Fruit fly (Drosophila melanogaster) whole organism, embryonic: ENCODE results near the gene MtnD.

Source experiments
- Antp ChIP-seq: fragments of 200-800 bp; sonication (Bioruptor generic); optimal IDR thresholded peaks from 3 replicates; lab custom pipeline; 2016; ENCODE audit warnings: missing biosample characterization, missing genetic modification characterization
- Atf-2 ChIP-seq: fragments of 200-800 bp; sonication (Bioruptor generic); optimal IDR thresholded peaks from 2 replicates; lab custom pipeline; 2016; ENCODE audit warnings: missing biosample characterization, missing genetic modification characterization
- CG10147 ChIP-seq: fragments of 200-800 bp; sonication (Bioruptor generic); optimal IDR thresholded peaks from 2 replicates; lab custom pipeline; 2019; ENCODE audit warnings: missing biosample characterization, mild to moderate bottlenecking, missing genetic modification characterization, moderate library complexity
- CG10274 ChIP-seq: fragments of 200-800 bp; sonication (Bioruptor generic); optimal IDR thresholded peaks from 3 replicates; lab custom pipeline; 2017; ENCODE audit warnings: missing biosample characterization, mild to moderate bottlenecking, missing genetic modification characterization
- CG10366 ChIP-seq: fragments of 200-800 bp; sonication (Bioruptor generic); IDR thresholded peaks from 2 replicates; pipeline ENCODE4 v1.3.6; 2022; ENCODE audit warnings: missing biosample characterization, missing genetic modification characterization
- CG10543 ChIP-seq: fragments of 200-800 bp; sonication (Bioruptor generic); optimal IDR thresholded peaks from 3 replicates; lab custom pipeline; 2017; ENCODE audit warnings: missing biosample characterization, mild to moderate bottlenecking, missing genetic modification characterization, moderate library complexity
- CG10654 ChIP-seq: fragments of 200-800 bp; sonication (Bioruptor generic); optimal IDR thresholded peaks from 2 replicates; lab custom pipeline; 2016; ENCODE audit warnings: missing biosample characterization, missing genetic modification characterization
- CG11085 ChIP-seq: fragments of 200-800 bp; sonication (Bioruptor generic); IDR thresholded peaks from 2 replicates; pipeline ENCODE4 v1.3.6; 2022; ENCODE audit warnings: missing biosample characterization, missing genetic modification characterization
- CG11093 ChIP-seq: fragments of 200-800 bp; sonication (Bioruptor generic); IDR thresholded peaks from 3 replicates; pipeline ENCODE4 v1.3.6; 2022; ENCODE audit warnings: missing biosample characterization, missing genetic modification characterization
- CG11504 ChIP-seq: fragments of 200-800 bp; sonication (Bioruptor generic); optimal IDR thresholded peaks from 3 replicates; lab custom pipeline; 2019; ENCODE audit warnings: missing biosample characterization, mild to moderate bottlenecking, missing genetic modification characterization, moderate library complexity
- CG11723 ChIP-seq: fragments of 200-800 bp; sonication (Bioruptor generic); optimal IDR thresholded peaks from 2 replicates; lab custom pipeline; 2017; ENCODE audit warnings: missing biosample characterization, mild to moderate bottlenecking, missing genetic modification characterization
- CG13424 ChIP-seq: fragments of 200-800 bp; sonication (Bioruptor generic); optimal IDR thresholded peaks from 2 replicates; lab custom pipeline; 2019; ENCODE audit warnings: missing biosample characterization, mild to moderate bottlenecking, missing genetic modification characterization, moderate library complexity
- CG15601 ChIP-seq: fragments of 200-800 bp; sonication (Bioruptor generic); optimal IDR thresholded peaks from 3 replicates; lab custom pipeline; 2019; ENCODE audit warnings: missing biosample characterization, mild to moderate bottlenecking, missing genetic modification characterization, moderate library complexity
- CG1602 ChIP-seq: fragments of 200-800 bp; sonication (Bioruptor generic); optimal IDR thresholded peaks from 3 replicates; lab custom pipeline; 2016; ENCODE audit warnings: missing biosample characterization, missing genetic modification characterization
- CG17361 ChIP-seq: fragments of 200-800 bp; sonication (Bioruptor generic); IDR thresholded peaks from 3 replicates; pipeline ENCODE4 v1.3.6; 2022; ENCODE audit warnings: missing biosample characterization, missing genetic modification characterization
- CG17912 ChIP-seq: fragments of 200-800 bp; sonication (Bioruptor generic); optimal IDR thresholded peaks from 2 replicates; lab custom pipeline; 2018; ENCODE audit warnings: missing biosample characterization, mild to moderate bottlenecking, missing genetic modification characterization
- CG3065 ChIP-seq: fragments of 200-800 bp; sonication (Bioruptor generic); optimal IDR thresholded peaks from 2 replicates; lab custom pipeline; 2016; ENCODE audit warnings: missing biosample characterization, missing genetic modification characterization
- CG32767 ChIP-seq: fragments of 200-800 bp; sonication (Bioruptor generic); IDR thresholded peaks from 2 replicates; pipeline ENCODE4 v1.3.6; 2022; ENCODE audit warnings: missing biosample characterization, missing genetic modification characterization
- CG34224 ChIP-seq: fragments of 200-800 bp; sonication (Bioruptor generic); IDR thresholded peaks from 3 replicates; pipeline ENCODE4 v1.3.6; 2022; ENCODE audit warnings: missing biosample characterization, missing genetic modification characterization; ENCODE audit not compliant: partially characterized antibody
- CG34376 ChIP-seq: fragments of 200-800 bp; sonication (Bioruptor generic); optimal IDR thresholded peaks from 2 replicates; lab custom pipeline; 2018; ENCODE audit warnings: missing biosample characterization, mild to moderate bottlenecking, missing genetic modification characterization
- CG3726 ChIP-seq: fragments of 200-800 bp; sonication (Bioruptor generic); IDR thresholded peaks from 3 replicates; pipeline ENCODE4, ENCODE4 v1.3.6; 2022; ENCODE audit warnings: missing biosample characterization, missing genetic modification characterization
- CG4328 ChIP-seq: fragments of 200-800 bp; sonication (Bioruptor generic); optimal IDR thresholded peaks from 3 replicates; lab custom pipeline; 2017; ENCODE audit warnings: missing biosample characterization, missing genetic modification reagents, missing genetic modification characterization
- CG4617 ChIP-seq: fragments of 200-800 bp; sonication (Bioruptor generic); optimal IDR thresholded peaks from 3 replicates; lab custom pipeline; 2016; ENCODE audit warnings: missing biosample characterization, missing genetic modification characterization, borderline replicate concordance
- CG6683 ChIP-seq: fragments of 200-800 bp; sonication (Bioruptor generic); optimal IDR thresholded peaks from 2 replicates; lab custom pipeline; 2017; ENCODE audit warnings: missing biosample characterization, mild to moderate bottlenecking, missing genetic modification characterization, missing genetic modification reagents
- CG8089 ChIP-seq: fragments of 200-800 bp; sonication (Bioruptor generic); optimal IDR thresholded peaks from 3 replicates; lab custom pipeline; 2016; ENCODE audit warnings: missing biosample characterization, missing genetic modification characterization
- CG8290 ChIP-seq, 3 experiments: fragments of 200-800 bp; sonication (Bioruptor generic); optimal IDR thresholded peaks; 2 replicates each; lab custom pipeline; 2016 to 2019; ENCODE audit warnings: missing biosample characterization in 3 of 3, missing genetic modification characterization in 3 of 3, mild to moderate bottlenecking in 2 of 3, moderate library complexity in 1 of 3
- CG9215 ChIP-seq: fragments of 200-800 bp; sonication (Bioruptor generic); IDR thresholded peaks from 2 replicates; pipeline ENCODE4 v1.3.6; 2022; ENCODE audit warnings: missing biosample characterization, missing genetic modification characterization
- Drgx ChIP-seq: fragments of 200-800 bp; sonication (Bioruptor generic); IDR thresholded peaks from 2 replicates; pipeline ENCODE4 v1.3.6; 2022; ENCODE audit warnings: missing biosample characterization, missing genetic modification characterization
- Hsf ChIP-seq: fragments of 200-800 bp; sonication (Bioruptor generic); optimal IDR thresholded peaks from 3 replicates; lab custom pipeline; 2016; ENCODE audit warnings: missing biosample characterization, missing genetic modification characterization
- Lhr ChIP-seq: fragments of 200-800 bp; sonication (Bioruptor generic); optimal IDR thresholded peaks from 3 replicates; lab custom pipeline; 2017; ENCODE audit warnings: mild to moderate bottlenecking, missing biosample characterization, missing genetic modification reagents, missing genetic modification characterization
- Med ChIP-seq: fragments of 200-800 bp; sonication (Bioruptor generic); peaks from one replicate; lab custom pipeline; 2016; ENCODE audit warnings: missing biosample characterization, missing genetic modification characterization, mild to moderate bottlenecking, inconsistent platforms, moderate library complexity
- Nf-YC ChIP-seq: fragments of 200-800 bp; optimal IDR thresholded peaks from 3 replicates; lab custom pipeline; 2019; ENCODE audit warnings: missing biosample characterization, mild to moderate bottlenecking, missing genetic modification characterization, moderate library complexity
- Sin3A ChIP-seq: fragments of >200 bp; optimal IDR thresholded peaks from 2 replicates; lab custom pipeline; 2018
- TFAM ChIP-seq: fragments of 200-800 bp; sonication (Bioruptor generic); optimal IDR thresholded peaks from 2 replicates; lab custom pipeline; 2017; ENCODE audit warnings: missing biosample characterization, missing genetic modification characterization, inconsistent platforms
- bigmax ChIP-seq: fragments of 200-800 bp; sonication (Bioruptor generic); optimal IDR thresholded peaks from 2 replicates; lab custom pipeline; 2018; ENCODE audit warnings: missing biosample characterization, mild to moderate bottlenecking, missing genetic modification characterization
- crc ChIP-seq: fragments of 200-800 bp; sonication (Bioruptor generic); optimal IDR thresholded peaks from 2 replicates; lab custom pipeline; 2016; ENCODE audit warnings: missing biosample characterization, missing genetic modification characterization
- da ChIP-seq: fragments of 200-800 bp; sonication (Bioruptor generic); optimal IDR thresholded peaks from 2 replicates; lab custom pipeline; 2016; ENCODE audit warnings: missing biosample characterization, missing genetic modification characterization
- gcm ChIP-seq: fragments of 200-800 bp; sonication (Bioruptor generic); optimal IDR thresholded peaks from 2 replicates; lab custom pipeline; 2019; ENCODE audit warnings: missing biosample characterization, mild to moderate bottlenecking, missing genetic modification characterization, moderate library complexity
- hkb ChIP-seq, 2 experiments: fragments of 200-800 bp in 1 of 2; fragments of >200 bp in 1 of 2; sonication (Bioruptor generic) in 1 of 2; IDR thresholded peaks in 1 of 2; optimal IDR thresholded peaks in 1 of 2; 2 replicates each; pipeline versions ENCODE4 v1.3.6 to Lab custom; 2017 to 2022; ENCODE audit warnings: missing biosample characterization in 1 of 2, missing genetic modification characterization in 1 of 2
- jumu ChIP-seq: fragments of 200-800 bp; sonication (Bioruptor generic); optimal IDR thresholded peaks from 3 replicates; lab custom pipeline; 2016; ENCODE audit warnings: missing biosample characterization, missing genetic modification characterization
- lov ChIP-seq, 2 experiments: fragments of 200-800 bp in 1 of 2; fragments of >200 bp in 1 of 2; sonication (Bioruptor generic) in 1 of 2; IDR thresholded peaks in 1 of 2; optimal IDR thresholded peaks in 1 of 2; 2 replicates in 1 of 2; 3 replicates in 1 of 2; pipeline versions ENCODE4 v1.3.6 to Lab custom; 2017 to 2022; ENCODE audit warnings: missing biosample characterization in 1 of 2, missing genetic modification characterization in 1 of 2
- mld ChIP-seq: fragments of 200-800 bp; sonication (Bioruptor generic); IDR thresholded peaks from 3 replicates; pipeline ENCODE4 v1.3.6; 2022; ENCODE audit warnings: missing biosample characterization, missing genetic modification characterization; ENCODE audit not compliant: partially characterized antibody
- otp ChIP-seq: fragments of 200-800 bp; sonication (Bioruptor generic); IDR thresholded peaks from 3 replicates; pipeline ENCODE4, ENCODE4 v1.3.6; 2022; ENCODE audit warnings: missing biosample characterization, missing genetic modification characterization
- pzg ChIP-seq: fragments of 200-800 bp; sonication (Bioruptor generic); optimal IDR thresholded peaks from 3 replicates; lab custom pipeline; 2018; ENCODE audit warnings: missing biosample characterization, mild to moderate bottlenecking, missing genetic modification characterization, moderate library complexity
- repo ChIP-seq: fragments of 200-800 bp; sonication (Bioruptor generic); optimal IDR thresholded peaks from 2 replicates; lab custom pipeline; 2016; ENCODE audit warnings: missing biosample characterization, missing genetic modification characterization
- sug ChIP-seq: fragments of 200-800 bp; optimal IDR thresholded peaks from 2 replicates; lab custom pipeline; 2019; ENCODE audit warnings: missing biosample characterization, mild to moderate bottlenecking, missing genetic modification characterization, moderate library complexity
- tap ChIP-seq: fragments of 200-800 bp; optimal IDR thresholded peaks from 3 replicates; lab custom pipeline; 2019; ENCODE audit warnings: missing biosample characterization, mild to moderate bottlenecking, missing genetic modification characterization, moderate library complexity
- tna ChIP-seq: fragments of 200-800 bp; sonication (Bioruptor generic); IDR thresholded peaks from 2 replicates; pipeline ENCODE4 v1.3.6; 2022; ENCODE audit warnings: missing biosample characterization, missing genetic modification characterization; ENCODE audit not compliant: partially characterized antibody
- yki ChIP-seq: fragments of >200 bp; optimal IDR thresholded peaks from 3 replicates; lab custom pipeline; 2018

Gene MtnD

dm6 chr3R:20549017-20549854 is 14.5 kb downstream of the MtnD start (continued):
- TF ChIP-seq CG10366 (no peak), hkb (optimal IDR thresholded peaks at IDR 0.05; lab: Kevin White, UChicago) (no peak), hkb (GFP tag; IDR thresholded peaks at IDR 0.05; lab: Robert Waterston, UW) (no peak), CG11093 (GFP tag; lab: Robert Waterston, UW) (no peak), CG11085 (GFP tag; lab: Robert Waterston, UW) (no peak), crc (GFP tag; lab: Kevin White, UChicago) (no peak), CG10274 (GFP tag; lab: Kevin White, UChicago) (no peak), Nf-YC (no peak), tap (tag; lab: Kevin White, UChicago) (no peak), yki (lab: Kevin White, UChicago) (no peak), CG3726 (GFP tag; lab: Robert Waterston, UW) (no peak), CG8290 (GFP tag; optimal IDR thresholded peaks at IDR 0.05; lab: Kevin White, UChicago) (no peak), CG8290 (tag; optimal IDR thresholded peaks at IDR 0.05; lab: Kevin White, UChicago) (peak in 1 of 2 experiments; percentile 56), CG10654 (GFP tag; lab: Kevin White, UChicago) (no peak), bigmax (no peak), tna (GFP tag; lab: Robert Waterston, UW) (no peak), CG17361 (no peak), sug (tag; lab: Kevin White, UChicago) (no peak), CG32767 (no peak), CG11723 (no peak), repo (no peak), CG1602 (no peak), CG11504 (tag; lab: Kevin White, UChicago) (peak; percentile 9), CG6683 (no peak), CG10147 (no peak), Hsf (no peak), CG8089 (GFP tag; lab: Kevin White, UChicago) (no peak), gcm (GFP tag; lab: Kevin White, UChicago) (no peak), CG13424 (tag; lab: Kevin White, UChicago) (no peak), otp (GFP tag; lab: Robert Waterston, UW) (no peak), CG34224 (GFP tag; lab: Robert Waterston, UW) (no peak), Sin3A (lab: Kevin White, UChicago) (no peak), pzg (no peak), CG17912 (GFP tag; lab: Kevin White, UChicago) (peak; percentile 43), Atf-2 (GFP tag; lab: Kevin White, UChicago) (no peak), da (GFP tag; lab: Kevin White, UChicago) (no peak), CG34376 (GFP tag; lab: Kevin White, UChicago) (no peak), CG10543 (GFP tag; lab: Kevin White, UChicago) (peak; percentile 35), Antp (GFP tag; lab: Kevin White, UChicago) (no peak), CG15601 (tag; lab: Kevin White, UChicago) (no peak), CG4328 (GFP tag; lab: Kevin White, UChicago) (peak; percentile 9), Med (GFP tag; lab: Kevin White, UChicago) (peak; percentile 79), CG9215 (GFP tag; lab: Robert Waterston, UW) (no peak), mld (no peak), CG3065 (GFP tag; lab: Kevin White, UChicago) (no peak), CG4617 (GFP tag; lab: Kevin White, UChicago) (no peak), lov (optimal IDR thresholded peaks at IDR 0.05; lab: Kevin White, UChicago) (no peak), lov (GFP tag; IDR thresholded peaks at IDR 0.05; lab: Robert Waterston, UW) (no peak), TFAM (GFP tag; lab: Kevin White, UChicago) (no peak), Drgx (peak; percentile 32; the same call in 1 of the 2 replicates), jumu (GFP tag; lab: Kevin White, UChicago) (no peak), Lhr (GFP tag; lab: Kevin White, UChicago) (no peak)
